Fruit fly (Drosophila melanogaster) whole organism, embryonic: ENCODE results near the gene RabX6.

Experiments used
- Blimp-1 ChIP-seq: fragments of 200-800 bp; sonication (Bioruptor generic); optimal IDR thresholded peaks from 3 replicates; lab custom pipeline; 2018; ENCODE audit warnings: missing biosample characterization, missing genetic modification characterization, mild to moderate bottlenecking, moderate library complexity, missing genetic modification reagents
- CG10654 ChIP-seq: fragments of 200-800 bp; sonication (Bioruptor generic); optimal IDR thresholded peaks from 2 replicates; lab custom pipeline; 2016; ENCODE audit warnings: missing biosample characterization, missing genetic modification characterization
- CG11695 ChIP-seq: fragments of 200-800 bp; sonication (Bioruptor generic); IDR thresholded peaks from 3 replicates; pipeline ENCODE4 v1.3.6; 2022; ENCODE audit warnings: missing biosample characterization, missing genetic modification characterization
- CG1233 ChIP-seq: fragments of 200-800 bp; sonication (Bioruptor generic); optimal IDR thresholded peaks from 4 replicates; lab custom pipeline; 2018; ENCODE audit warnings: missing biosample characterization, mild to moderate bottlenecking, missing genetic modification characterization
- CG12769 ChIP-seq: fragments of 200-800 bp; sonication (Bioruptor generic); optimal IDR thresholded peaks from 2 replicates; lab custom pipeline; 2019; ENCODE audit warnings: missing biosample characterization, mild to moderate bottlenecking, missing genetic modification characterization, moderate library complexity
- CG15514 ChIP-seq: fragments of 200-800 bp; sonication (Bioruptor generic); optimal IDR thresholded peaks from 3 replicates; lab custom pipeline; 2017; ENCODE audit warnings: missing biosample characterization, missing genetic modification characterization, mild to moderate bottlenecking, moderate library complexity, missing genetic modification reagents
- CG18011 ChIP-seq: fragments of 200-800 bp; sonication (Bioruptor generic); optimal IDR thresholded peaks from 2 replicates; lab custom pipeline; 2017; ENCODE audit warnings: missing biosample characterization, missing genetic modification characterization, mild to moderate bottlenecking, moderate library complexity, missing genotype
- CG2678 ChIP-seq: fragments of 200-800 bp; sonication (Bioruptor generic); optimal IDR thresholded peaks from 3 replicates; lab custom pipeline; 2019; ENCODE audit warnings: missing biosample characterization, mild to moderate bottlenecking, missing genetic modification characterization, moderate library complexity
- CG30431 ChIP-seq: fragments of 200-800 bp; sonication (Bioruptor generic); optimal IDR thresholded peaks from 2 replicates; lab custom pipeline; 2017; ENCODE audit warnings: missing biosample characterization, missing genetic modification characterization
- CG34224 ChIP-seq: fragments of 200-800 bp; sonication (Bioruptor generic); IDR thresholded peaks from 3 replicates; pipeline ENCODE4 v1.3.6; 2022; ENCODE audit warnings: missing biosample characterization, missing genetic modification characterization; ENCODE audit not compliant: partially characterized antibody
- CG4328 ChIP-seq: fragments of 200-800 bp; sonication (Bioruptor generic); optimal IDR thresholded peaks from 3 replicates; lab custom pipeline; 2017; ENCODE audit warnings: missing biosample characterization, missing genetic modification reagents, missing genetic modification characterization
- CG4360 ChIP-seq: fragments of 200-800 bp; sonication (Bioruptor generic); IDR thresholded peaks from 2 replicates; pipeline ENCODE4 v1.3.6; 2022; ENCODE audit warnings: missing biosample characterization, missing genetic modification characterization
- CG6854 ChIP-seq: fragments of 200-800 bp; sonication (Bioruptor generic); optimal IDR thresholded peaks from 3 replicates; lab custom pipeline; 2017; ENCODE audit warnings: missing biosample characterization, mild to moderate bottlenecking, missing genetic modification characterization
- CG8290 ChIP-seq, 3 experiments: fragments of 200-800 bp; sonication (Bioruptor generic); optimal IDR thresholded peaks; 2 replicates each; lab custom pipeline; 2016 to 2019; ENCODE audit warnings: missing biosample characterization in 3 of 3, missing genetic modification characterization in 3 of 3, mild to moderate bottlenecking in 2 of 3, moderate library complexity in 1 of 3
- CG9215 ChIP-seq: fragments of 200-800 bp; sonication (Bioruptor generic); IDR thresholded peaks from 2 replicates; pipeline ENCODE4 v1.3.6; 2022; ENCODE audit warnings: missing biosample characterization, missing genetic modification characterization
- CG9817 ChIP-seq: fragments of 200-800 bp; sonication (Bioruptor generic); optimal IDR thresholded peaks from 2 replicates; lab custom pipeline; 2018; ENCODE audit warnings: missing biosample characterization, mild to moderate bottlenecking, missing genetic modification characterization, moderate library complexity
- CG9876 ChIP-seq: fragments of 200-800 bp; sonication (Bioruptor generic); optimal IDR thresholded peaks from 2 replicates; lab custom pipeline; 2016; ENCODE audit warnings: missing biosample characterization, missing genetic modification characterization
- CTCF ChIP-seq: fragments of 200-800 bp; sonication (Bioruptor generic); optimal IDR thresholded peaks from 2 replicates; lab custom pipeline; 2017; ENCODE audit warnings: missing biosample characterization, mild to moderate bottlenecking, missing genetic modification characterization, moderate library complexity
- D19B ChIP-seq: fragments of 200-800 bp; sonication (Bioruptor generic); optimal IDR thresholded peaks from 2 replicates; lab custom pipeline; 2017; ENCODE audit warnings: missing biosample characterization, mild to moderate bottlenecking, missing genetic modification characterization
- Doc3 ChIP-seq: fragments of 200-800 bp; sonication (Bioruptor generic); IDR thresholded peaks from 3 replicates; pipeline ENCODE4 v1.3.6; 2022; ENCODE audit warnings: missing biosample characterization, missing genetic modification characterization; ENCODE audit not compliant: partially characterized antibody
- Eip74EF ChIP-seq, 2 experiments: fragments of 200-800 bp in 1 of 2; fragments of >200 bp in 1 of 2; sonication (Bioruptor generic) in 1 of 2; optimal IDR thresholded peaks; 2 replicates each; lab custom pipeline; 2017 to 2019; ENCODE audit warnings: missing biosample characterization in 2 of 2, missing genetic modification characterization in 2 of 2, mild to moderate bottlenecking in 1 of 2, moderate library complexity in 1 of 2
- Hr51 ChIP-seq, 2 experiments: fragments of 200-800 bp; sonication (Bioruptor generic); optimal IDR thresholded peaks; 2 replicates in 1 of 2; 3 replicates in 1 of 2; lab custom pipeline; 2016 to 2018; ENCODE audit warnings: missing biosample characterization in 2 of 2, missing genetic modification characterization in 2 of 2, mild to moderate bottlenecking in 1 of 2, moderate library complexity in 1 of 2
- Kr ChIP-seq: fragments of 200-800 bp; sonication (Bioruptor generic); optimal IDR thresholded peaks from 2 replicates; lab custom pipeline; 2017; ENCODE audit warnings: missing biosample characterization, mild to moderate bottlenecking, missing genetic modification characterization
- Lpt ChIP-seq: fragments of >200 bp; optimal IDR thresholded peaks from 2 replicates; lab custom pipeline; 2018; ENCODE audit warnings: missing biosample characterization, missing genetic modification characterization
- MESR4 ChIP-seq: fragments of 200-800 bp; sonication (Bioruptor generic); optimal IDR thresholded peaks from 2 replicates; lab custom pipeline; 2018; ENCODE audit warnings: missing biosample characterization, mild to moderate bottlenecking, missing genetic modification characterization, moderate library complexity
- Meics ChIP-seq: fragments of 200-800 bp; sonication (Bioruptor generic); optimal IDR thresholded peaks from 2 replicates; lab custom pipeline; 2017; ENCODE audit warnings: missing biosample characterization, mild to moderate bottlenecking, missing genetic modification characterization
- NK7.1 ChIP-seq: fragments of 200-800 bp; sonication (Bioruptor generic); optimal IDR thresholded peaks from 3 replicates; lab custom pipeline; 2016; ENCODE audit warnings: missing biosample characterization, missing genetic modification characterization
- Oaz ChIP-seq: fragments of 200-800 bp; sonication (Bioruptor generic); IDR thresholded peaks from 2 replicates; pipeline ENCODE4 v1.3.6; 2022; ENCODE audit warnings: missing biosample characterization, missing genetic modification characterization
- Opbp ChIP-seq: fragments of 200-800 bp; sonication (Bioruptor generic); IDR thresholded peaks from 3 replicates; pipeline ENCODE4 v1.3.6; 2022; ENCODE audit warnings: missing biosample characterization, missing genetic modification characterization; ENCODE audit not compliant: partially characterized antibody
- Sox100B ChIP-seq: fragments of 200-800 bp; sonication (Bioruptor generic); optimal IDR thresholded peaks from 3 replicates; lab custom pipeline; 2018; ENCODE audit warnings: missing biosample characterization, mild to moderate bottlenecking, missing genetic modification characterization
- Stat92E ChIP-seq, 3 experiments: fragments of >200 bp in 2 of 3; fragments of 200-800 bp in 1 of 3; sonication (Bioruptor generic) in 1 of 3; optimal IDR thresholded peaks; 2 replicates each; lab custom pipeline; 2017 to 2019; ENCODE audit warnings: missing biosample characterization in 3 of 3, missing genetic modification characterization in 3 of 3, mild to moderate bottlenecking in 1 of 3, moderate library complexity in 1 of 3
- Tbp ChIP-seq: fragments of >200 bp; optimal IDR thresholded peaks from 2 replicates; lab custom pipeline; 2018; ENCODE audit warnings: missing biosample characterization, missing genetic modification characterization
- al ChIP-seq: fragments of 200-800 bp; sonication (Bioruptor generic); IDR thresholded peaks from 2 replicates; pipeline ENCODE4 v1.3.6; 2022; ENCODE audit warnings: missing biosample characterization, missing genetic modification characterization
- bsh ChIP-seq, 2 experiments: fragments of 200-800 bp; sonication (Bioruptor generic); optimal IDR thresholded peaks; 2 replicates each; lab custom pipeline; 2017 to 2018; ENCODE audit warnings: mild to moderate bottlenecking in 2 of 2, missing biosample characterization in 2 of 2, missing genetic modification characterization in 2 of 2, moderate library complexity in 1 of 2
- cad ChIP-seq: fragments of >200 bp; optimal IDR thresholded peaks from 2 replicates; lab custom pipeline; 2017; ENCODE audit warnings: missing biosample characterization, missing genetic modification characterization
- chinmo ChIP-seq: fragments of 200-800 bp; sonication (Bioruptor generic); IDR thresholded peaks from 4 replicates; pipeline ENCODE4 v1.3.6; 2022; ENCODE audit warnings: missing biosample characterization, missing genetic modification characterization; ENCODE audit not compliant: partially characterized antibody
- ems ChIP-seq: fragments of 200-800 bp; sonication (Bioruptor generic); optimal IDR thresholded peaks from 3 replicates; lab custom pipeline; 2016; ENCODE audit warnings: missing biosample characterization, missing genetic modification characterization
- grn ChIP-seq: fragments of 200-800 bp; sonication (Bioruptor generic); optimal IDR thresholded peaks from 3 replicates; lab custom pipeline; 2017; ENCODE audit warnings: missing biosample characterization, missing genetic modification characterization
- lbe ChIP-seq: fragments of 200-800 bp; sonication (Bioruptor generic); optimal IDR thresholded peaks from 2 replicates; lab custom pipeline; 2016; ENCODE audit warnings: missing biosample characterization, mild to moderate bottlenecking, missing genetic modification characterization
- maf-S ChIP-seq: fragments of 200-800 bp; sonication (Bioruptor generic); optimal IDR thresholded peaks from 2 replicates; lab custom pipeline; 2016; ENCODE audit warnings: missing biosample characterization, missing genetic modification characterization
- nerfin-1 ChIP-seq: fragments of 200-800 bp; sonication (Bioruptor generic); optimal IDR thresholded peaks from 3 replicates; lab custom pipeline; 2019; ENCODE audit warnings: missing biosample characterization, mild to moderate bottlenecking, missing genetic modification characterization, moderate library complexity
- odd ChIP-seq: fragments of 200-800 bp; sonication (Bioruptor generic); optimal IDR thresholded peaks from 2 replicates; lab custom pipeline; 2017; ENCODE audit warnings: missing biosample characterization, mild to moderate bottlenecking, missing genetic modification characterization
- sens-2 ChIP-seq: fragments of 200-800 bp; sonication (Bioruptor generic); IDR thresholded peaks from 2 replicates; pipeline ENCODE4 v1.3.6; 2022; ENCODE audit warnings: missing biosample characterization, missing genetic modification characterization
- seq ChIP-seq: fragments of 200-800 bp; sonication (Bioruptor generic); IDR thresholded peaks from 2 replicates; pipeline ENCODE4 v1.3.6; 2022; ENCODE audit warnings: missing biosample characterization, missing genetic modification characterization
- sob ChIP-seq: fragments of 200-800 bp; sonication (Bioruptor generic); IDR thresholded peaks from 2 replicates; pipeline ENCODE4 v1.3.6; 2022; ENCODE audit warnings: missing biosample characterization, missing genetic modification characterization
- vnd ChIP-seq: fragments of 200-800 bp; sonication (Bioruptor generic); IDR thresholded peaks from 3 replicates; pipeline ENCODE4 v1.3.6; 2022; ENCODE audit warnings: missing biosample characterization, missing genetic modification characterization; ENCODE audit not compliant: partially characterized antibody
- zen2 ChIP-seq: fragments of 200-800 bp; sonication (Bioruptor generic); IDR thresholded peaks from 3 replicates; pipeline ENCODE4 v1.3.6; 2022; ENCODE audit warnings: missing biosample characterization, missing genetic modification characterization; ENCODE audit not compliant: partially characterized antibody

RabX6 gene

DNA sequence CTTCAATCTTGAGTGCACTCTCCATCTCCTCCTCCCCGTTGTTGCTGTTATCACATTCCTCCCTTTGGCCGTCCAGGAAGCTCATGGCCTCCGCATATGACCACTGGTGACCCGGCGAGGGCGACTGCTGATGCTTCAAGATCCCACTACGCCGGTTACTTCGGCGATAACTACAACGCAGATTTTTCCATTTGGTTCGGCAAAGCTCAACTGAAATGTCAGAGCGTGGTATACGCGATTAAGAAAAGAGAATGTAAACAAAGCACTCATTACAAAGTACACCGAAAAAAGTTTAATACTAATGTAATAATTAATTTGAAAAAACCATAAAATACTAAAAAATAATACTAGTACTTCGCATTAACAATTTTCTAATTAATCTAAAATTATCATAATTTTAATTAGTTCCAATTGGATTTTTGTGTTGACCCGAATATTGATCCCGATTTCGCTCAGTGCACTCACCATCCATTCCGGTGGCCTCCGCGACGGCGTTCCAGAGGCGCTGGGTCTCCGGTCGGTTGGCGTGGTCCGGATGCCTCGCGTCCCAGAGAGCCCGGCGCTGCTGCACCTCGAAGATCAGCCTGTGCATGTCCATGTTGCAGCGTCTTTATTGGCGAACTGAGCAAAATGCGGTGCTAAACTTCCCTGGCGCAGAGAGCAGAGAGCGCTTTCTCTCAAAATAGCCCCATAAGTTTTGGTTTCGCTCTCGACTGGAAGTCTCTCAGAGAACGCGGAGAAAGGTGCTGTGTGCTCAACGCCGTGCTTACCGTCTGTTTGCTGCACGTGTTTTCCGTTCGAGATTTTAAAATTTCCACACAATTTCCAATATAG is 48.4 kb downstream of the RabX6 start (continued):
- TF ChIP-seq CG6854 (GFP tag; lab: Kevin White, UChicago): peak; percentile 81
- peak in 1 of 3 experiments; percentile 85 for TF ChIP-seq Stat92E (GFP tag; optimal IDR thresholded peaks at IDR 0.05; lab: Kevin White, UChicago)
- TF ChIP-seq cad (GFP tag; lab: Kevin White, UChicago): no peak
- TF ChIP-seq CG8290 (GFP tag; optimal IDR thresholded peaks at IDR 0.05; lab: Kevin White, UChicago): peak; percentile 83
- TF ChIP-seq CG8290 (tag; optimal IDR thresholded peaks at IDR 0.05; lab: Kevin White, UChicago): peak; percentile 44 to 69
- peak; percentile 82 for TF ChIP-seq CG4328 (GFP tag; lab: Kevin White, UChicago)
- peak; percentile 42 to 92 for TF ChIP-seq Hr51 (GFP tag; optimal IDR thresholded peaks at IDR 0.05; lab: Kevin White, UChicago)
- peak; percentile 93 for TF ChIP-seq Sox100B (GFP tag; lab: Kevin White, UChicago)
- TF ChIP-seq CG9876: no peak
- peak; percentile 84 for TF ChIP-seq Meics
- peak; percentile 43 for TF ChIP-seq CG18011 (GFP tag; lab: Kevin White, UChicago)
- TF ChIP-seq CTCF (GFP tag; lab: Kevin White, UChicago): peak; percentile 60
- peak; percentile 89 for TF ChIP-seq sens-2 (GFP tag; lab: Robert Waterston, UW)
- no peak for TF ChIP-seq Tbp
- TF ChIP-seq nerfin-1 (tag; lab: Kevin White, UChicago): peak; percentile 89
- peak; percentile 87 for TF ChIP-seq sob (GFP tag; lab: Robert Waterston, UW)
- TF ChIP-seq ems (GFP tag; lab: Kevin White, UChicago): peak; percentile 76
- TF ChIP-seq Doc3 (GFP tag; lab: Robert Waterston, UW): no peak
- TF ChIP-seq Oaz (GFP tag; lab: Robert Waterston, UW): peak; percentile 77
- TF ChIP-seq CG10654: peak; percentile 89
- TF ChIP-seq Blimp-1 (GFP tag; lab: Kevin White, UChicago): peak; percentile 94
- peak; percentile 2 for TF ChIP-seq grn (GFP tag; lab: Kevin White, UChicago)
- TF ChIP-seq CG2678: peak; percentile 94
- TF ChIP-seq CG12769: peak; percentile 68
- peak; percentile 27 for TF ChIP-seq D19B
- TF ChIP-seq Eip74EF (GFP tag; optimal IDR thresholded peaks at IDR 0.05; lab: Kevin White, UChicago): peak in 1 of 2 experiments; percentile 94
- no peak for TF ChIP-seq zen2 (GFP tag; lab: Robert Waterston, UW)
- TF ChIP-seq CG9817: peak; percentile 82
- TF ChIP-seq seq: peak; percentile 87
- TF ChIP-seq bsh (GFP tag; optimal IDR thresholded peaks at IDR 0.05; lab: Kevin White, UChicago): peak; percentile 92 to 97
- TF ChIP-seq Lpt: no peak
- no peak for TF ChIP-seq vnd (GFP tag; lab: Robert Waterston, UW)
- no peak for TF ChIP-seq CG34224
- TF ChIP-seq CG30431 (GFP tag; lab: Kevin White, UChicago): peak; percentile 80
- peak; percentile 73; the same call in 1 of the 2 replicates for TF ChIP-seq CG9215 (GFP tag; lab: Robert Waterston, UW)
- peak; percentile 76 for TF ChIP-seq al (GFP tag; lab: Robert Waterston, UW)
- peak; percentile 42 for TF ChIP-seq Kr (GFP tag; lab: Kevin White, UChicago)
- TF ChIP-seq CG15514 (GFP tag; lab: Kevin White, UChicago): peak; percentile 76
- TF ChIP-seq maf-S (GFP tag; lab: Kevin White, UChicago): peak; percentile 31
- TF ChIP-seq lbe (GFP tag; lab: Kevin White, UChicago): peak; percentile 88
- TF ChIP-seq NK7.1 (GFP tag; lab: Kevin White, UChicago): peak; percentile 28
- peak; percentile 42; the same call in 1 of the 2 replicates for TF ChIP-seq CG4360 (GFP tag; lab: Robert Waterston, UW)
- peak; percentile 23 for TF ChIP-seq MESR4
- TF ChIP-seq Opbp (GFP tag; lab: Robert Waterston, UW): no peak
- TF ChIP-seq CG11695 (GFP tag; lab: Robert Waterston, UW): peak; percentile 91
- no peak for TF ChIP-seq chinmo (GFP tag; lab: Robert Waterston, UW)
- peak; percentile 91 for TF ChIP-seq CG1233 (GFP tag; lab: Kevin White, UChicago)
- TF ChIP-seq odd (GFP tag; lab: Kevin White, UChicago): peak; percentile 87
